Fruit fly (Drosophila melanogaster): ENCODE data around the gene CG31546.

CG31546 gene

dm6 chr3R:5624115-5624878 is 11.1 kb downstream of the CG31546 start, which contains the start of the genes Dph4, Spec2 and RpL13A (continued):
- TF ChIP-seq da (GFP tag; optimal IDR thresholded peaks at IDR 0.05) (peak; percentile 82), Eip74EF (GFP tag; optimal IDR thresholded peaks at IDR 0.05) (peak in 1 of 2 experiments; percentile 79), CG12219 (GFP tag; optimal IDR thresholded peaks at IDR 0.05) (peak; percentile 91), Taf1 (GFP tag; IDR thresholded peaks at IDR 0.05) (no peak), CG1832 (GFP tag; optimal IDR thresholded peaks at IDR 0.05) (no peak), kay (GFP tag; optimal IDR thresholded peaks at IDR 0.05) (peak; percentile 52), h (optimal IDR thresholded peaks at IDR 0.05) (no peak), disco-r (GFP tag; optimal IDR thresholded peaks at IDR 0.05) (peak; percentile 90), run (tag; optimal IDR thresholded peaks at IDR 0.05) (peak; percentile 75), CG11504 (tag; optimal IDR thresholded peaks at IDR 0.05) (no peak), CG9817 (tag; optimal IDR thresholded peaks at IDR 0.05) (peak; percentile 90), lab (GFP tag; optimal IDR thresholded peaks at IDR 0.05) (peak; percentile 98), CG7928 (GFP tag; optimal IDR thresholded peaks at IDR 0.05) (peak; percentile 76), Camta (GFP tag; optimal IDR thresholded peaks at IDR 0.05) (peak; percentile 94), phol (tag; optimal IDR thresholded peaks at IDR 0.05) (peak; percentile 94), her (GFP tag; optimal IDR thresholded peaks at IDR 0.05) (peak; percentile 93), fru (optimal IDR thresholded peaks at IDR 0.05) (no peak), CG18764 (GFP tag; optimal IDR thresholded peaks at IDR 0.05) (peak; percentile 91), pum (GFP tag; optimal IDR thresholded peaks at IDR 0.05) (peak; percentile 69), Rfx (GFP tag; IDR thresholded peaks at IDR 0.05) (no peak), CG9876 (GFP tag; optimal IDR thresholded peaks at IDR 0.05) (peak; percentile 92), crc (GFP tag; optimal IDR thresholded peaks at IDR 0.05) (peak; percentile 90), CG13296 (GFP tag; optimal IDR thresholded peaks at IDR 0.05) (peak; percentile 95), cas (GFP tag; IDR thresholded peaks at IDR 0.05) (no peak), CG18599 (GFP tag; optimal IDR thresholded peaks at IDR 0.05) (peak; percentile 95), CG18011 (GFP tag; optimal IDR thresholded peaks at IDR 0.05) (peak; percentile 87), vnd (GFP tag; IDR thresholded peaks at IDR 0.05; ENCODE audit: partially characterized antibody) (no peak), CG10431 (GFP tag; optimal IDR thresholded peaks at IDR 0.05) (peak; percentile 92), mam (GFP tag; optimal IDR thresholded peaks at IDR 0.05) (peak; percentile 84), tin (GFP tag; optimal IDR thresholded peaks at IDR 0.05) (peak; percentile 85), Max (GFP tag; optimal IDR thresholded peaks at IDR 0.05) (peak; percentile 92), HmgZ (tag; optimal IDR thresholded peaks at IDR 0.05) (peak; percentile 94), Elba2 (GFP tag; optimal IDR thresholded peaks at IDR 0.05) (no peak), Vsx1 (GFP tag; optimal IDR thresholded peaks at IDR 0.05) (peak; percentile 92), bowl (GFP tag; IDR thresholded peaks at IDR 0.05) (no peak), Hr51 (GFP tag; optimal IDR thresholded peaks at IDR 0.05) (peak; percentile 81 to 86), CG2199 (GFP tag; IDR thresholded peaks at IDR 0.05) (no peak), CG14710 (tag; optimal IDR thresholded peaks at IDR 0.05) (peak; percentile 95), br (optimal IDR thresholded peaks at IDR 0.05) (no peak), stwl (tag; optimal IDR thresholded peaks at IDR 0.05) (peak; percentile 75), CG3163 (GFP tag; optimal IDR thresholded peaks at IDR 0.05) (peak; percentile 84), dm (GFP tag; optimal IDR thresholded peaks at IDR 0.05) (peak; percentile 97), CG3281 (GFP tag; optimal IDR thresholded peaks at IDR 0.05) (peak; percentile 96), CG7987 (GFP tag; optimal IDR thresholded peaks at IDR 0.05) (peak; percentile 99), CG5245 (GFP tag; optimal IDR thresholded peaks at IDR 0.05) (peak; percentile 86), CG30431 (GFP tag; optimal IDR thresholded peaks at IDR 0.05) (peak; percentile 86), Fer2 (tag; optimal IDR thresholded peaks at IDR 0.05) (peak; percentile 89), Dek (tag; optimal IDR thresholded peaks at IDR 0.05) (peak; percentile 81), caup (GFP tag; optimal IDR thresholded peaks at IDR 0.05; ENCODE audit: severe bottlenecking) (peak; percentile 98), pho (GFP tag; optimal IDR thresholded peaks at IDR 0.05) (peak; percentile 93)
